Fruit fly (Drosophila melanogaster) whole organism, embryonic: ENCODE results near the gene Tmem214.

Experiments used
- C15 ChIP-seq: fragments of 200-800 bp; sonication (Bioruptor generic); IDR thresholded peaks from 3 replicates; pipeline ENCODE4 v1.3.6; 2022; ENCODE audit warnings: missing biosample characterization, missing genetic modification characterization
- CG10431 ChIP-seq: fragments of 200-800 bp; sonication (Bioruptor generic); optimal IDR thresholded peaks from 3 replicates; lab custom pipeline; 2018; ENCODE audit warnings: missing biosample characterization, mild to moderate bottlenecking, missing genetic modification characterization
- CG10543 ChIP-seq: fragments of 200-800 bp; sonication (Bioruptor generic); optimal IDR thresholded peaks from 3 replicates; lab custom pipeline; 2017; ENCODE audit warnings: missing biosample characterization, mild to moderate bottlenecking, missing genetic modification characterization, moderate library complexity
- CG11398 ChIP-seq: fragments of 200-800 bp; sonication (Bioruptor generic); optimal IDR thresholded peaks from 2 replicates; lab custom pipeline; 2016; ENCODE audit warnings: missing biosample characterization, missing genetic modification characterization
- CG11560 ChIP-seq: fragments of 200-800 bp; sonication (Bioruptor generic); IDR thresholded peaks from 3 replicates; pipeline ENCODE4 v1.3.6; 2022; ENCODE audit warnings: missing biosample characterization, missing genetic modification characterization
- CG11695 ChIP-seq: fragments of 200-800 bp; sonication (Bioruptor generic); IDR thresholded peaks from 3 replicates; pipeline ENCODE4 v1.3.6; 2022; ENCODE audit warnings: missing biosample characterization, missing genetic modification characterization
- CG12236 ChIP-seq: fragments of 200-800 bp; sonication (Bioruptor generic); optimal IDR thresholded peaks from 2 replicates; lab custom pipeline; 2016; ENCODE audit warnings: missing biosample characterization, missing genetic modification characterization
- CG13624 ChIP-seq: fragments of 200-800 bp; sonication (Bioruptor generic); optimal IDR thresholded peaks from 2 replicates; lab custom pipeline; 2016; ENCODE audit warnings: missing biosample characterization, missing genetic modification characterization
- CG1647 ChIP-seq: fragments of 200-800 bp; sonication (Bioruptor generic); optimal IDR thresholded peaks from 3 replicates; lab custom pipeline; 2016; ENCODE audit warnings: missing biosample characterization, missing genetic modification characterization
- CG16815 ChIP-seq: fragments of 200-800 bp; sonication (Bioruptor generic); optimal IDR thresholded peaks from 3 replicates; lab custom pipeline; 2017; ENCODE audit warnings: missing biosample characterization, mild to moderate bottlenecking, missing genetic modification characterization
- CG17359 ChIP-seq: fragments of 200-800 bp; sonication (Bioruptor generic); optimal IDR thresholded peaks from 3 replicates; lab custom pipeline; 2018; ENCODE audit warnings: missing biosample characterization, mild to moderate bottlenecking, missing genetic modification characterization, moderate library complexity
- CG18764 ChIP-seq: fragments of 200-800 bp; sonication (Bioruptor generic); optimal IDR thresholded peaks from 3 replicates; lab custom pipeline; 2016; ENCODE audit warnings: missing biosample characterization, missing genetic modification characterization
- CG2116 ChIP-seq: fragments of 200-800 bp; sonication (Bioruptor generic); optimal IDR thresholded peaks from 3 replicates; lab custom pipeline; 2018; ENCODE audit warnings: missing biosample characterization, mild to moderate bottlenecking, missing genetic modification characterization
- CG30431 ChIP-seq: fragments of 200-800 bp; sonication (Bioruptor generic); optimal IDR thresholded peaks from 2 replicates; lab custom pipeline; 2017; ENCODE audit warnings: missing biosample characterization, missing genetic modification characterization
- CG34376 ChIP-seq: fragments of 200-800 bp; sonication (Bioruptor generic); optimal IDR thresholded peaks from 2 replicates; lab custom pipeline; 2018; ENCODE audit warnings: missing biosample characterization, mild to moderate bottlenecking, missing genetic modification characterization
- CG6765 ChIP-seq: fragments of 200-800 bp; sonication (Bioruptor generic); optimal IDR thresholded peaks from 3 replicates; lab custom pipeline; 2017; ENCODE audit warnings: missing biosample characterization, mild to moderate bottlenecking, missing genetic modification characterization
- CG6791 ChIP-seq: fragments of 200-800 bp; sonication (Bioruptor generic); IDR thresholded peaks from 3 replicates; pipeline ENCODE4 v1.3.6; 2022; ENCODE audit warnings: missing biosample characterization, missing genetic modification characterization; ENCODE audit not compliant: partially characterized antibody
- CG7928 ChIP-seq: fragments of 200-800 bp; sonication (Bioruptor generic); optimal IDR thresholded peaks from 2 replicates; lab custom pipeline; 2017; ENCODE audit warnings: missing biosample characterization, mild to moderate bottlenecking, missing genetic modification characterization
- CG8359 ChIP-seq: fragments of 200-800 bp; sonication (Bioruptor generic); optimal IDR thresholded peaks from 2 replicates; lab custom pipeline; 2017; ENCODE audit warnings: missing biosample characterization, mild to moderate bottlenecking, missing genetic modification characterization, borderline replicate concordance
- CG8478 ChIP-seq: fragments of >200 bp; optimal IDR thresholded peaks from 2 replicates; lab custom pipeline; 2018
- CG8924 ChIP-seq: fragments of 200-800 bp; optimal IDR thresholded peaks from 3 replicates; lab custom pipeline; 2019; ENCODE audit warnings: missing biosample characterization, mild to moderate bottlenecking, missing genetic modification characterization, moderate library complexity
- CG9797 ChIP-seq: fragments of 200-800 bp; sonication (Bioruptor generic); optimal IDR thresholded peaks from 3 replicates; lab custom pipeline; 2018; ENCODE audit warnings: missing biosample characterization, mild to moderate bottlenecking, missing genetic modification characterization
- CHES-1-like ChIP-seq: fragments of 200-800 bp; sonication (Bioruptor generic); optimal IDR thresholded peaks from 2 replicates; lab custom pipeline; 2016; ENCODE audit warnings: missing biosample characterization, missing genetic modification characterization
- Dip3 ChIP-seq: fragments of 200-800 bp; sonication (Bioruptor generic); optimal IDR thresholded peaks from 3 replicates; lab custom pipeline; 2016; ENCODE audit warnings: missing biosample characterization, missing genetic modification characterization
- Dp ChIP-seq: fragments of 200-800 bp; sonication (Bioruptor generic); optimal IDR thresholded peaks from 2 replicates; lab custom pipeline; 2018; ENCODE audit warnings: missing biosample characterization, mild to moderate bottlenecking, missing genetic modification characterization, moderate library complexity
- H15 ChIP-seq: fragments of 200-800 bp; sonication (Bioruptor generic); IDR thresholded peaks from 3 replicates; pipeline ENCODE4 v1.3.6; 2022; ENCODE audit warnings: missing biosample characterization, missing genetic modification characterization
- HLHmδ ChIP-seq: fragments of 200-800 bp; sonication (Bioruptor generic); optimal IDR thresholded peaks from 2 replicates; lab custom pipeline; 2018; ENCODE audit warnings: missing biosample characterization, mild to moderate bottlenecking, missing genetic modification characterization, moderate library complexity
- MTF-1 ChIP-seq: fragments of 200-800 bp; sonication (Bioruptor generic); optimal IDR thresholded peaks from 2 replicates; lab custom pipeline; 2018; ENCODE audit warnings: missing biosample characterization, mild to moderate bottlenecking, missing genetic modification characterization, borderline replicate concordance
- Oaz ChIP-seq: fragments of 200-800 bp; sonication (Bioruptor generic); IDR thresholded peaks from 2 replicates; pipeline ENCODE4 v1.3.6; 2022; ENCODE audit warnings: missing biosample characterization, missing genetic modification characterization
- PHDP ChIP-seq: fragments of 200-800 bp; sonication (Bioruptor generic); optimal IDR thresholded peaks from 3 replicates; lab custom pipeline; 2018; ENCODE audit warnings: missing biosample characterization, mild to moderate bottlenecking, missing genetic modification characterization, moderate library complexity
- Pdp1 ChIP-seq, 2 experiments: fragments of 200-800 bp; sonication (Bioruptor generic); optimal IDR thresholded peaks; 3 replicates each; lab custom pipeline; 2016; ENCODE audit warnings: missing biosample characterization in 2 of 2, missing genetic modification characterization in 2 of 2, mild to moderate bottlenecking in 1 of 2, moderate library complexity in 1 of 2
- Ravus ChIP-seq: fragments of 200-800 bp; sonication (Bioruptor generic); IDR thresholded peaks from 2 replicates; pipeline ENCODE4 v1.3.6; 2022; ENCODE audit warnings: missing biosample characterization, missing genetic modification characterization
- Rfx ChIP-seq: fragments of 200-800 bp; sonication (Bioruptor generic); IDR thresholded peaks from 2 replicates; pipeline ENCODE4 v1.3.6; 2022; ENCODE audit warnings: missing biosample characterization, missing genetic modification characterization
- Sin3A ChIP-seq: fragments of >200 bp; optimal IDR thresholded peaks from 2 replicates; lab custom pipeline; 2018
- TFAM ChIP-seq: fragments of 200-800 bp; sonication (Bioruptor generic); optimal IDR thresholded peaks from 2 replicates; lab custom pipeline; 2017; ENCODE audit warnings: missing biosample characterization, missing genetic modification characterization, inconsistent platforms
- Trl ChIP-seq, 3 experiments: fragments of >200 bp in 2 of 3; fragments of 200-800 bp in 1 of 3; sonication (Bioruptor generic) in 1 of 3; optimal IDR thresholded peaks; 2 replicates in 1 of 3; 3 replicates in 2 of 3; lab custom pipeline; 2016 to 2017; ENCODE audit warnings: missing biosample characterization in 1 of 3, missing genetic modification characterization in 1 of 3
- bowl ChIP-seq: fragments of 200-800 bp; sonication (Bioruptor generic); IDR thresholded peaks from 2 replicates; pipeline ENCODE4 v1.3.6; 2022; ENCODE audit warnings: missing biosample characterization, missing genetic modification characterization
- croc ChIP-seq: fragments of 200-800 bp; sonication (Bioruptor generic); conservative IDR thresholded peaks from 3 replicates; pipeline ENCODE4 v1.3.6; 2022; ENCODE audit warnings: missing biosample characterization, missing genetic modification characterization
- ewg ChIP-seq: fragments of 200-800 bp; sonication (Bioruptor generic); optimal IDR thresholded peaks from 3 replicates; lab custom pipeline; 2017; ENCODE audit warnings: mild to moderate bottlenecking, missing biosample characterization, missing genetic modification reagents, missing genetic modification characterization
- fd64A ChIP-seq: fragments of 200-800 bp; sonication (Bioruptor generic); optimal IDR thresholded peaks from 3 replicates; lab custom pipeline; 2018; ENCODE audit warnings: missing biosample characterization, mild to moderate bottlenecking, missing genetic modification characterization
- gsb ChIP-seq: fragments of 200-800 bp; sonication (Bioruptor generic); IDR thresholded peaks from 2 replicates; pipeline ENCODE4 v1.3.6; 2022; ENCODE audit warnings: missing biosample characterization, missing genetic modification characterization
- ham ChIP-seq: fragments of 200-800 bp; sonication (Bioruptor generic); IDR thresholded peaks from 2 replicates; pipeline ENCODE4 v1.3.6; 2022; ENCODE audit warnings: missing biosample characterization, missing genetic modification characterization
- her ChIP-seq: fragments of 200-800 bp; sonication (Bioruptor generic); optimal IDR thresholded peaks from 2 replicates; lab custom pipeline; 2016; ENCODE audit warnings: missing biosample characterization, missing genetic modification characterization
- maf-S ChIP-seq: fragments of 200-800 bp; sonication (Bioruptor generic); optimal IDR thresholded peaks from 2 replicates; lab custom pipeline; 2016; ENCODE audit warnings: missing biosample characterization, missing genetic modification characterization
- mam ChIP-seq: fragments of 200-800 bp; sonication (Bioruptor generic); optimal IDR thresholded peaks from 3 replicates; lab custom pipeline; 2016; ENCODE audit warnings: missing biosample characterization, missing genetic modification characterization
- nau ChIP-seq: fragments of 200-800 bp; sonication (Bioruptor generic); optimal IDR thresholded peaks from 3 replicates; lab custom pipeline; 2017; ENCODE audit warnings: missing biosample characterization, mild to moderate bottlenecking, missing genetic modification characterization, missing genetic modification reagents
- pita ChIP-seq: fragments of 200-800 bp; sonication (Bioruptor generic); optimal IDR thresholded peaks from 2 replicates; lab custom pipeline; 2017; ENCODE audit warnings: missing biosample characterization, mild to moderate bottlenecking, missing genetic modification characterization
- pzg ChIP-seq: fragments of 200-800 bp; sonication (Bioruptor generic); optimal IDR thresholded peaks from 3 replicates; lab custom pipeline; 2018; ENCODE audit warnings: missing biosample characterization, mild to moderate bottlenecking, missing genetic modification characterization, moderate library complexity
- so ChIP-seq: fragments of 200-800 bp; sonication (Bioruptor generic); IDR thresholded peaks from 3 replicates; pipeline ENCODE4 v1.3.6; 2022; ENCODE audit warnings: missing biosample characterization, missing genetic modification characterization
- unpg ChIP-seq: fragments of 200-800 bp; sonication (Bioruptor generic); optimal IDR thresholded peaks from 3 replicates; lab custom pipeline; 2018; ENCODE audit warnings: missing biosample characterization, mild to moderate bottlenecking, missing genetic modification characterization, moderate library complexity
- vnd ChIP-seq: fragments of 200-800 bp; sonication (Bioruptor generic); IDR thresholded peaks from 3 replicates; pipeline ENCODE4 v1.3.6; 2022; ENCODE audit warnings: missing biosample characterization, missing genetic modification characterization; ENCODE audit not compliant: partially characterized antibody

Tmem214 gene

DNA sequence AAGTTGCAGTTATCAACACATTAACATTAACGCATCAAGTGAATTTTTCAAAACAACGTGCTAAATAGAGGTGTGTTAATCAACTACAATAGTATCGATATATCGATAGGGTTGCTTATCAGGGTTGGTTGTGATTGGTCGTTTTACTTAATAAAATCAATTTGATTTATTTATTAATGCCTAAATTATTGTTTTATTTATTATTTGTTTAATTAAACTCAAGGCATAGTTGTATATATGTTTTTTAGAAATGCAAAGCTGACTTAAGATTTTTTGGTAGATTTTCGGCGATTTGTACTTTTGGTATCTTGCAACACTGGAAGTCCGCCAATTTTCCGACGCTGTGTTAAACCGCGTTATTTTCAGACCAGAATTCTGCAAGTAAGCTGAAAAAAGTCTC, 40.9 kb upstream of the Tmem214 start, which contains the start of the genes Art8 and dUTPase (continued):
- peak; percentile 25 for TF ChIP-seq CG30431 (GFP tag; lab: Kevin White, UChicago)
- TF ChIP-seq CG18764 (GFP tag; lab: Kevin White, UChicago) = peak; percentile 72
- no peak for TF ChIP-seq CG8478
- no peak for TF ChIP-seq Ravus
- TF ChIP-seq Sin3A = peak; percentile 25
- TF ChIP-seq Rfx (GFP tag; lab: Robert Waterston, UW) = peak; percentile 71
- peak; percentile 74 for TF ChIP-seq CG9797
- no peak for TF ChIP-seq CG11560 (tag; lab: Robert Waterston, UW)
- TF ChIP-seq C15 (GFP tag; lab: Robert Waterston, UW) = 0 out of 3 replicates have a peak, but pooled peaks have one; percentile 41
- peak; percentile 48; the same call in 1 of the 3 replicates for TF ChIP-seq CG11695 (GFP tag; lab: Robert Waterston, UW)
- TF ChIP-seq bowl = no peak
- TF ChIP-seq maf-S (GFP tag; lab: Kevin White, UChicago) = peak; percentile 3
- TF ChIP-seq unpg (GFP tag; lab: Kevin White, UChicago) = peak; percentile 75
- peak; percentile 98 for TF ChIP-seq CG2116 (GFP tag; lab: Kevin White, UChicago)
- no peak for TF ChIP-seq CG8359 (GFP tag; lab: Kevin White, UChicago)
- no peak for TF ChIP-seq CG12236 (GFP tag; lab: Kevin White, UChicago)
- peak; percentile 58 for TF ChIP-seq CG34376 (GFP tag; lab: Kevin White, UChicago)
- peak; percentile 32 for TF ChIP-seq CG10543 (GFP tag; lab: Kevin White, UChicago)
- peak; percentile 82 for TF ChIP-seq CG6791 (GFP tag; lab: Robert Waterston, UW)
- no peak for TF ChIP-seq HLHmδ
- no peak for TF ChIP-seq MTF-1
- TF ChIP-seq Dip3 (GFP tag; lab: Kevin White, UChicago) = no peak
- TF ChIP-seq CHES-1-like = peak; percentile 28
- TF ChIP-seq H15 (GFP tag; lab: Robert Waterston, UW) = peak; percentile 35; the same call in 1 of the 3 replicates
- TF ChIP-seq Pdp1 (GFP tag; optimal IDR thresholded peaks at IDR 0.05; lab: Kevin White, UChicago) = peak; percentile 21 to 61
- TF ChIP-seq Trl (optimal IDR thresholded peaks at IDR 0.05; lab: Kevin White, UChicago) = no peak
- TF ChIP-seq Trl (GFP tag; optimal IDR thresholded peaks at IDR 0.05; lab: Kevin White, UChicago) = peak; percentile 35
- TF ChIP-seq pzg = peak; percentile 82
- peak; percentile 38 for TF ChIP-seq CG16815 (GFP tag; lab: Kevin White, UChicago)
- TF ChIP-seq Dp (GFP tag; lab: Kevin White, UChicago) = peak; percentile 82
- TF ChIP-seq CG17359 = peak; percentile 66
- peak; percentile 46 for TF ChIP-seq mam (GFP tag; lab: Kevin White, UChicago)
- no peak for TF ChIP-seq CG10431 (GFP tag; lab: Kevin White, UChicago)
- TF ChIP-seq vnd (GFP tag; lab: Robert Waterston, UW) = peak; percentile 68
- no peak for TF ChIP-seq TFAM (GFP tag; lab: Kevin White, UChicago)
- TF ChIP-seq her (GFP tag; lab: Kevin White, UChicago) = no peak
- peak; percentile 77 for TF ChIP-seq CG8924
- peak; percentile 78 for TF ChIP-seq PHDP (tag; lab: Kevin White, UChicago)
- no peak for TF ChIP-seq fd64A
- TF ChIP-seq gsb = no peak
- TF ChIP-seq CG13624 (GFP tag; lab: Kevin White, UChicago) = peak; percentile 39
- no peak for TF ChIP-seq nau (GFP tag; lab: Kevin White, UChicago)
- TF ChIP-seq CG11398 (GFP tag; lab: Kevin White, UChicago) = no peak
- no peak for TF ChIP-seq CG1647 (GFP tag; lab: Kevin White, UChicago)
- peak; percentile 89 for TF ChIP-seq CG7928 (GFP tag; lab: Kevin White, UChicago)
- no peak for TF ChIP-seq CG6765 (GFP tag; lab: Kevin White, UChicago)
- peak; percentile 33; the same call in 1 of the 2 replicates for TF ChIP-seq Oaz (GFP tag; lab: Robert Waterston, UW)
- TF ChIP-seq croc = peak; percentile 43; the same call in 2 of the 3 replicates
- no peak for TF ChIP-seq so (GFP tag; lab: Robert Waterston, UW)
- TF ChIP-seq ham (GFP tag; lab: Robert Waterston, UW) = no peak
- TF ChIP-seq pita (GFP tag; lab: Kevin White, UChicago) = no peak
- peak; percentile 28 for TF ChIP-seq ewg
